Fruit fly (Drosophila melanogaster) whole organism, embryonic: ENCODE data around the gene CG8891.
A peak's percentile ranks its signal among the peaks of the same experiment; 100 is the strongest.

ENCODE experiments used
- BEAF-32 ChIP-seq: fragments of 200-800 bp; sonication (Bioruptor generic); optimal IDR thresholded peaks from 3 replicates; lab custom pipeline; 2017; ENCODE audit warnings: missing biosample characterization, missing genetic modification characterization, mild to moderate bottlenecking, moderate library complexity, missing genetic modification reagents
- Bgb ChIP-seq: fragments of 200-800 bp; sonication (Bioruptor generic); IDR thresholded peaks from 2 replicates; pipeline ENCODE4 v1.3.6; 2022; ENCODE audit warnings: missing biosample characterization, missing genetic modification characterization; ENCODE audit not compliant: partially characterized antibody
- CG10209 ChIP-seq: fragments of 200-800 bp; sonication (Bioruptor generic); optimal IDR thresholded peaks from 3 replicates; lab custom pipeline; 2017; ENCODE audit warnings: missing biosample characterization, mild to moderate bottlenecking, missing genetic modification characterization, missing genetic modification reagents
- CG11093 ChIP-seq: fragments of 200-800 bp; sonication (Bioruptor generic); IDR thresholded peaks from 3 replicates; pipeline ENCODE4 v1.3.6; 2022; ENCODE audit warnings: missing biosample characterization, missing genetic modification characterization
- CG11456 ChIP-seq: fragments of 200-800 bp; sonication (Bioruptor generic); IDR thresholded peaks from 3 replicates; pipeline ENCODE4 v1.3.6; 2022; ENCODE audit warnings: missing biosample characterization, missing genetic modification characterization
- CG1233 ChIP-seq: fragments of 200-800 bp; sonication (Bioruptor generic); optimal IDR thresholded peaks from 4 replicates; lab custom pipeline; 2018; ENCODE audit warnings: missing biosample characterization, mild to moderate bottlenecking, missing genetic modification characterization
- CG16863 ChIP-seq: fragments of 200-800 bp; sonication (Bioruptor generic); optimal IDR thresholded peaks from 3 replicates; lab custom pipeline; 2016; ENCODE audit warnings: missing biosample characterization, missing genetic modification characterization
- CG2875 ChIP-seq: fragments of 200-800 bp; sonication (Bioruptor generic); optimal IDR thresholded peaks from 2 replicates; lab custom pipeline; 2017; ENCODE audit warnings: missing biosample characterization, mild to moderate bottlenecking, missing genetic modification characterization, missing genetic modification reagents
- CG30403 ChIP-seq: fragments of 200-800 bp; sonication (Bioruptor generic); optimal IDR thresholded peaks from 3 replicates; lab custom pipeline; 2016; ENCODE audit warnings: missing biosample characterization, missing genetic modification characterization
- CG31224 ChIP-seq: fragments of 200-800 bp; sonication (Bioruptor generic); IDR thresholded peaks from 2 replicates; pipeline ENCODE4 v1.3.6; 2022; ENCODE audit warnings: missing biosample characterization, missing genetic modification characterization
- CG33557 ChIP-seq: fragments of 200-800 bp; sonication (Bioruptor generic); optimal IDR thresholded peaks from 2 replicates; lab custom pipeline; 2019; ENCODE audit warnings: missing biosample characterization, mild to moderate bottlenecking, missing genetic modification characterization, moderate library complexity
- CG4854 ChIP-seq: fragments of 200-800 bp; sonication (Bioruptor generic); optimal IDR thresholded peaks from 2 replicates; lab custom pipeline; 2016; ENCODE audit warnings: missing biosample characterization, missing genetic modification characterization, inconsistent platforms
- CG6175 ChIP-seq: fragments of 200-800 bp; sonication (Bioruptor generic); IDR thresholded peaks from 3 replicates; pipeline ENCODE4 v1.3.6; 2022; ENCODE audit warnings: missing biosample characterization, missing genetic modification characterization
- CG6791 ChIP-seq: fragments of 200-800 bp; sonication (Bioruptor generic); IDR thresholded peaks from 3 replicates; pipeline ENCODE4 v1.3.6; 2022; ENCODE audit warnings: missing biosample characterization, missing genetic modification characterization; ENCODE audit not compliant: partially characterized antibody
- CG7372 ChIP-seq: fragments of 200-800 bp; sonication (Bioruptor generic); IDR thresholded peaks from 2 replicates; pipeline ENCODE4 v1.3.6; 2022; ENCODE audit warnings: missing biosample characterization, missing genetic modification characterization
- CG7928 ChIP-seq: fragments of 200-800 bp; sonication (Bioruptor generic); optimal IDR thresholded peaks from 2 replicates; lab custom pipeline; 2017; ENCODE audit warnings: missing biosample characterization, mild to moderate bottlenecking, missing genetic modification characterization
- CG7987 ChIP-seq: fragments of 200-800 bp; sonication (Bioruptor generic); optimal IDR thresholded peaks from 2 replicates; lab custom pipeline; 2018; ENCODE audit warnings: missing biosample characterization, mild to moderate bottlenecking, missing genetic modification characterization, moderate library complexity
- CG8089 ChIP-seq: fragments of 200-800 bp; sonication (Bioruptor generic); optimal IDR thresholded peaks from 3 replicates; lab custom pipeline; 2016; ENCODE audit warnings: missing biosample characterization, missing genetic modification characterization
- CG9797 ChIP-seq: fragments of 200-800 bp; sonication (Bioruptor generic); optimal IDR thresholded peaks from 3 replicates; lab custom pipeline; 2018; ENCODE audit warnings: missing biosample characterization, mild to moderate bottlenecking, missing genetic modification characterization
- CG9817 ChIP-seq: fragments of 200-800 bp; sonication (Bioruptor generic); optimal IDR thresholded peaks from 2 replicates; lab custom pipeline; 2018; ENCODE audit warnings: missing biosample characterization, mild to moderate bottlenecking, missing genetic modification characterization, moderate library complexity
- CHES-1-like ChIP-seq: fragments of 200-800 bp; sonication (Bioruptor generic); optimal IDR thresholded peaks from 2 replicates; lab custom pipeline; 2016; ENCODE audit warnings: missing biosample characterization, missing genetic modification characterization
- CTCF ChIP-seq: fragments of 200-800 bp; sonication (Bioruptor generic); optimal IDR thresholded peaks from 2 replicates; lab custom pipeline; 2017; ENCODE audit warnings: missing biosample characterization, mild to moderate bottlenecking, missing genetic modification characterization, moderate library complexity
- Dek ChIP-seq: fragments of 200-800 bp; sonication (Bioruptor generic); optimal IDR thresholded peaks from 3 replicates; lab custom pipeline; 2019; ENCODE audit warnings: missing biosample characterization, mild to moderate bottlenecking, missing genetic modification characterization, moderate library complexity
- Doc3 ChIP-seq: fragments of 200-800 bp; sonication (Bioruptor generic); IDR thresholded peaks from 3 replicates; pipeline ENCODE4 v1.3.6; 2022; ENCODE audit warnings: missing biosample characterization, missing genetic modification characterization; ENCODE audit not compliant: partially characterized antibody
- Elba2 ChIP-seq: fragments of 200-800 bp; sonication (Bioruptor generic); optimal IDR thresholded peaks from 3 replicates; lab custom pipeline; 2016; ENCODE audit warnings: missing biosample characterization, missing genetic modification characterization
- Fer3 ChIP-seq: fragments of 200-800 bp; sonication (Bioruptor generic); optimal IDR thresholded peaks from 2 replicates; lab custom pipeline; 2018; ENCODE audit warnings: missing biosample characterization, mild to moderate bottlenecking, missing genetic modification characterization, moderate library complexity
- HHEX ChIP-seq: fragments of 200-800 bp; sonication (Bioruptor generic); optimal IDR thresholded peaks from 3 replicates; lab custom pipeline; 2017; ENCODE audit warnings: missing biosample characterization, mild to moderate bottlenecking, missing genetic modification characterization, missing genetic modification reagents
- Kr ChIP-seq: fragments of 200-800 bp; sonication (Bioruptor generic); optimal IDR thresholded peaks from 2 replicates; lab custom pipeline; 2017; ENCODE audit warnings: missing biosample characterization, mild to moderate bottlenecking, missing genetic modification characterization
- Lim3 ChIP-seq: fragments of 200-800 bp; sonication (Bioruptor generic); IDR thresholded peaks from 2 replicates; pipeline ENCODE4 v1.3.6; 2022; ENCODE audit warnings: missing biosample characterization, missing genetic modification characterization
- Meics ChIP-seq: fragments of 200-800 bp; sonication (Bioruptor generic); optimal IDR thresholded peaks from 2 replicates; lab custom pipeline; 2017; ENCODE audit warnings: missing biosample characterization, mild to moderate bottlenecking, missing genetic modification characterization
- NC2β ChIP-seq: fragments of 200-800 bp; sonication (Bioruptor generic); optimal IDR thresholded peaks from 2 replicates; lab custom pipeline; 2016; ENCODE audit warnings: missing biosample characterization, missing genetic modification characterization
- Scr ChIP-seq: fragments of 200-800 bp; sonication (Bioruptor generic); IDR thresholded peaks from 2 replicates; pipeline ENCODE4 v1.3.6; 2022; ENCODE audit warnings: missing biosample characterization, missing genetic modification characterization; ENCODE audit not compliant: partially characterized antibody
- Side ChIP-seq: fragments of 200-800 bp; sonication (Bioruptor generic); optimal IDR thresholded peaks from 2 replicates; lab custom pipeline; 2016; ENCODE audit warnings: missing biosample characterization, missing genetic modification characterization
- TFAM ChIP-seq: fragments of 200-800 bp; sonication (Bioruptor generic); optimal IDR thresholded peaks from 2 replicates; lab custom pipeline; 2017; ENCODE audit warnings: missing biosample characterization, missing genetic modification characterization, inconsistent platforms
- ac ChIP-seq: fragments of 200-800 bp; sonication (Bioruptor generic); optimal IDR thresholded peaks from 3 replicates; lab custom pipeline; 2017; ENCODE audit warnings: missing biosample characterization, mild to moderate bottlenecking, missing genetic modification characterization
- bigmax ChIP-seq: fragments of 200-800 bp; sonication (Bioruptor generic); optimal IDR thresholded peaks from 2 replicates; lab custom pipeline; 2018; ENCODE audit warnings: missing biosample characterization, mild to moderate bottlenecking, missing genetic modification characterization
- crc ChIP-seq: fragments of 200-800 bp; sonication (Bioruptor generic); optimal IDR thresholded peaks from 2 replicates; lab custom pipeline; 2016; ENCODE audit warnings: missing biosample characterization, missing genetic modification characterization
- fd64A ChIP-seq: fragments of 200-800 bp; sonication (Bioruptor generic); optimal IDR thresholded peaks from 3 replicates; lab custom pipeline; 2018; ENCODE audit warnings: missing biosample characterization, mild to moderate bottlenecking, missing genetic modification characterization
- ftz-f1 ChIP-seq: fragments of 200-800 bp; sonication (Bioruptor generic); optimal IDR thresholded peaks from 2 replicates; lab custom pipeline; 2016; ENCODE audit warnings: missing biosample characterization, missing genetic modification characterization
- gcm ChIP-seq: fragments of 200-800 bp; sonication (Bioruptor generic); optimal IDR thresholded peaks from 2 replicates; lab custom pipeline; 2019; ENCODE audit warnings: missing biosample characterization, mild to moderate bottlenecking, missing genetic modification characterization, moderate library complexity
- h ChIP-seq: fragments of >200 bp; optimal IDR thresholded peaks from 2 replicates; lab custom pipeline; 2017
- hkb ChIP-seq, 2 experiments: fragments of 200-800 bp in 1 of 2; fragments of >200 bp in 1 of 2; sonication (Bioruptor generic) in 1 of 2; IDR thresholded peaks in 1 of 2; optimal IDR thresholded peaks in 1 of 2; 2 replicates each; pipeline versions ENCODE4 v1.3.6 to Lab custom; 2017 to 2022; ENCODE audit warnings: missing biosample characterization in 1 of 2, missing genetic modification characterization in 1 of 2
- nerfin-1 ChIP-seq: fragments of 200-800 bp; sonication (Bioruptor generic); optimal IDR thresholded peaks from 3 replicates; lab custom pipeline; 2019; ENCODE audit warnings: missing biosample characterization, mild to moderate bottlenecking, missing genetic modification characterization, moderate library complexity
- p53 ChIP-seq: fragments of 200-800 bp; sonication (Bioruptor generic); optimal IDR thresholded peaks from 2 replicates; lab custom pipeline; 2016; ENCODE audit warnings: missing biosample characterization, missing genetic modification characterization
- pb ChIP-seq: fragments of 200-800 bp; sonication (Bioruptor generic); optimal IDR thresholded peaks from 3 replicates; lab custom pipeline; 2016; ENCODE audit warnings: missing biosample characterization, missing genetic modification characterization
- pum ChIP-seq: fragments of 200-800 bp; sonication (Bioruptor generic); optimal IDR thresholded peaks from 2 replicates; lab custom pipeline; 2016; ENCODE audit warnings: missing biosample characterization, missing genetic modification characterization
- sd ChIP-seq: fragments of 200-800 bp; sonication (Bioruptor generic); optimal IDR thresholded peaks from 3 replicates; lab custom pipeline; 2018; ENCODE audit warnings: missing biosample characterization, mild to moderate bottlenecking, missing genetic modification characterization, moderate library complexity
- slbo ChIP-seq: fragments of 200-800 bp; sonication (Bioruptor generic); IDR thresholded peaks from 2 replicates; pipeline ENCODE4 v1.3.6; 2022; ENCODE audit warnings: missing biosample characterization, missing genetic modification characterization
- unc-4 ChIP-seq: fragments of 200-800 bp; sonication (Bioruptor generic); IDR thresholded peaks from 2 replicates; pipeline ENCODE4 v1.3.6; 2022; ENCODE audit warnings: missing biosample characterization, missing genetic modification characterization; ENCODE audit not compliant: partially characterized antibody
- wor ChIP-seq: fragments of 200-800 bp; sonication (Bioruptor generic); IDR thresholded peaks from 2 replicates; pipeline ENCODE4 v1.3.6; 2022; ENCODE audit warnings: missing biosample characterization, missing genetic modification characterization

The CG8891 gene

dm6 chr2L:5000287-5000871 is 21.2 kb upstream of the CG8891 start (continued):
- TF ChIP-seq CG10209 (GFP tag; lab: Kevin White, UChicago) (peak; percentile 83), pum (GFP tag; lab: Kevin White, UChicago) (peak; percentile 79), TFAM (GFP tag; lab: Kevin White, UChicago) (peak; percentile 6), Bgb (GFP tag; lab: Robert Waterston, UW) (no peak), Fer3 (tag; lab: Kevin White, UChicago) (peak; percentile 76), CG6175 (GFP tag; lab: Robert Waterston, UW) (peak; percentile 37; the same call in 1 of the 3 replicates), CG33557 (GFP tag; lab: Kevin White, UChicago) (peak; percentile 96), nerfin-1 (peak; percentile 75), Meics (GFP tag; lab: Kevin White, UChicago) (peak; percentile 82), sd (tag; lab: Kevin White, UChicago) (peak; percentile 53), BEAF-32 (GFP tag; lab: Kevin White, UChicago) (no peak), HHEX (peak; percentile 85), gcm (GFP tag; lab: Kevin White, UChicago) (peak; percentile 89), ftz-f1 (GFP tag; lab: Kevin White, UChicago) (no peak), pb (GFP tag; lab: Kevin White, UChicago) (peak; percentile 57), fd64A (no peak), CG7987 (GFP tag; lab: Kevin White, UChicago) (peak; percentile 24), CG11456 (GFP tag; lab: Robert Waterston, UW) (0 out of 3 replicates have a peak, but pooled peaks have one; percentile 64), CG2875 (peak; percentile 52), hkb (optimal IDR thresholded peaks at IDR 0.05; lab: Kevin White, UChicago) (no peak), hkb (GFP tag; IDR thresholded peaks at IDR 0.05; lab: Robert Waterston, UW) (peak; percentile 85), CG1233 (GFP tag; lab: Kevin White, UChicago) (peak; percentile 86), CG30403 (GFP tag; lab: Kevin White, UChicago) (peak; percentile 86), Side (GFP tag; lab: Kevin White, UChicago) (peak; percentile 81), Kr (GFP tag; lab: Kevin White, UChicago) (peak; percentile 40), Scr (GFP tag; lab: Robert Waterston, UW) (no peak), CTCF (peak; percentile 20), CG7928 (GFP tag; lab: Kevin White, UChicago) (peak; percentile 53), Lim3 (no peak; the same call in 1 of the 2 replicates), unc-4 (GFP tag; lab: Robert Waterston, UW) (no peak), CG8089 (peak; percentile 66), p53 (peak; percentile 97), CG31224 (peak; percentile 70), CG11093 (GFP tag; lab: Robert Waterston, UW) (peak; percentile 76), bigmax (GFP tag; lab: Kevin White, UChicago) (no peak), CG16863 (GFP tag; lab: Kevin White, UChicago) (peak; percentile 64), Dek (tag; lab: Kevin White, UChicago) (peak; percentile 89), CG9797 (GFP tag; lab: Kevin White, UChicago) (peak; percentile 11), Doc3 (GFP tag; lab: Robert Waterston, UW) (no peak), Elba2 (GFP tag; lab: Kevin White, UChicago) (peak; percentile 54), ac (GFP tag; lab: Kevin White, UChicago) (peak; percentile 82), CHES-1-like (peak; percentile 58), CG4854 (GFP tag; lab: Kevin White, UChicago) (peak; percentile 49), CG7372 (GFP tag; lab: Robert Waterston, UW) (peak; percentile 79), crc (GFP tag; lab: Kevin White, UChicago) (peak; percentile 59), wor (peak; percentile 56), slbo (peak; percentile 86), CG9817 (tag; lab: Kevin White, UChicago) (peak; percentile 72), NC2β (peak; percentile 86), h (lab: Kevin White, UChicago) (no peak), CG6791 (GFP tag; lab: Robert Waterston, UW) (peak; percentile 26; the same call in 1 of the 3 replicates)
